Worm (Caenorhabditis elegans) whole organism, mixed stage, embryonic: ENCODE measurements around the gene lir-2.

Experiments used
- M03D4.4 ChIP-seq: sonication (generic microtip); optimal IDR thresholded peaks from 2 replicates; lab custom pipeline; 2017; ENCODE audit warnings: mild to moderate bottlenecking, missing genetic modification characterization, missing compliant biosample characterization
- blmp-1 ChIP-seq: fragments of 150-350 bp; optimal IDR thresholded peaks from 2 replicates; lab custom pipeline; 2014; ENCODE audit warnings: missing biosample characterization, missing genetic modification characterization
- ceh-39 ChIP-seq: fragments of 150-350 bp; optimal IDR thresholded peaks from 2 replicates; lab custom pipeline; 2014; ENCODE audit warnings: missing biosample characterization, missing genetic modification characterization
- ceh-43 ChIP-seq: fragments of 200-800 bp; sonication (Bioruptor generic); optimal IDR thresholded peaks from 2 replicates; lab custom pipeline; 2018; ENCODE audit warnings: mild to moderate bottlenecking, missing genetic modification characterization, moderate library complexity, missing compliant biosample characterization
- ceh-83 ChIP-seq: fragments of 200-800 bp; sonication (Bioruptor generic); optimal IDR thresholded peaks from 2 replicates; lab custom pipeline; 2018; ENCODE audit warnings: mild to moderate bottlenecking, missing genetic modification characterization, missing compliant biosample characterization
- ces-1 ChIP-seq: fragments of 150-350 bp; optimal IDR thresholded peaks from 2 replicates; lab custom pipeline; 2014; ENCODE audit warnings: missing biosample characterization, missing genetic modification reagents, missing genetic modification characterization
- drap-1 ChIP-seq: fragments of 200-800 bp; sonication (Bioruptor generic); optimal IDR thresholded peaks from 3 replicates; lab custom pipeline; 2018; ENCODE audit warnings: mild to moderate bottlenecking, missing genetic modification characterization, missing compliant biosample characterization
- ham-2 ChIP-seq: fragments of 200-800 bp; sonication (Bioruptor generic); optimal IDR thresholded peaks from 2 replicates; lab custom pipeline; 2018; ENCODE audit warnings: mild to moderate bottlenecking, missing genetic modification characterization, missing compliant biosample characterization
- hlh-1 ChIP-seq: fragments of 150-350 bp; optimal IDR thresholded peaks from 2 replicates; lab custom pipeline; 2014; ENCODE audit warnings: missing biosample characterization, missing genetic modification reagents, missing genetic modification characterization
- lin-32 ChIP-seq: fragments of 200-800 bp; sonication (Bioruptor generic); optimal IDR thresholded peaks from 2 replicates; lab custom pipeline; 2018; ENCODE audit warnings: mild to moderate bottlenecking, missing genetic modification characterization, missing compliant biosample characterization
- lsy-2 ChIP-seq: fragments of 150-350 bp; optimal IDR thresholded peaks from 2 replicates; lab custom pipeline; 2014; ENCODE audit warnings: missing biosample characterization, missing genetic modification characterization
- mab-5 ChIP-seq: fragments of 150-350 bp; optimal IDR thresholded peaks from 2 replicates; lab custom pipeline; 2014; ENCODE audit warnings: missing biosample characterization, missing genetic modification characterization
- mep-1 ChIP-seq: fragments of 150-350 bp; optimal IDR thresholded peaks from 2 replicates; lab custom pipeline; 2017; ENCODE audit warnings: missing biosample characterization, missing genetic modification reagents, missing genetic modification characterization, inconsistent platforms
- mls-2 ChIP-seq: sonication (generic microtip); optimal IDR thresholded peaks from 2 replicates; lab custom pipeline; 2016; ENCODE audit warnings: mild to moderate bottlenecking, missing genetic modification characterization, moderate library complexity, missing compliant biosample characterization
- nhr-12 ChIP-seq: fragments of 150-350 bp; optimal IDR thresholded peaks from 2 replicates; lab custom pipeline; 2014; ENCODE audit warnings: missing biosample characterization, missing genetic modification characterization
- nhr-237 ChIP-seq: fragments of 150-350 bp; optimal IDR thresholded peaks from 2 replicates; lab custom pipeline; 2014; ENCODE audit warnings: missing biosample characterization, missing genetic modification characterization
- nhr-28 ChIP-seq: fragments of 150-350 bp; optimal IDR thresholded peaks from 2 replicates; lab custom pipeline; 2014; ENCODE audit warnings: missing biosample characterization, missing genetic modification characterization
- nhr-76 ChIP-seq: sonication (generic microtip); optimal IDR thresholded peaks from 2 replicates; lab custom pipeline; 2017; ENCODE audit warnings: missing biosample characterization, missing genetic modification characterization
- pha-4 ChIP-seq: fragments of 150-350 bp; optimal IDR thresholded peaks from 2 replicates; lab custom pipeline; 2018; ENCODE audit warnings: missing biosample characterization, missing genetic modification reagents, missing genetic modification characterization
- snpc-4 ChIP-seq: fragments of 150-350 bp; optimal IDR thresholded peaks from 2 replicates; lab custom pipeline; 2014; ENCODE audit warnings: missing biosample characterization, missing genetic modification characterization
- unc-120 ChIP-seq: sonication (generic microtip); optimal IDR thresholded peaks from 2 replicates; lab custom pipeline; 2017; ENCODE audit warnings: missing genetic modification characterization, missing compliant biosample characterization; ENCODE audit not compliant: poor library complexity, severe bottlenecking
- unc-39 ChIP-seq: fragments of 150-350 bp; optimal IDR thresholded peaks from 2 replicates; lab custom pipeline; 2014; ENCODE audit warnings: missing biosample characterization, missing genetic modification characterization
- unc-62 ChIP-seq: fragments of 150-350 bp; optimal IDR thresholded peaks from 2 replicates; lab custom pipeline; 2014; ENCODE audit warnings: missing biosample characterization, missing genetic modification reagents, missing genetic modification characterization
- zip-8 ChIP-seq: fragments of 150-350 bp; optimal IDR thresholded peaks from 2 replicates; lab custom pipeline; 2014; ENCODE audit warnings: missing biosample characterization, missing genetic modification characterization
- ztf-11 ChIP-seq: fragments of 150-350 bp; optimal IDR thresholded peaks from 2 replicates; lab custom pipeline; 2014; ENCODE audit warnings: missing biosample characterization, missing genetic modification characterization

The lir-2 gene

ce11 chrII:7709301-7709754 lies 42.3 kb downstream of the lir-2 start, which contains the start of gene sre-1:
Gene sre-1 (plus strand): TSS chrII:7709704.
- TF ChIP-seq nhr-12 (tag; lab: Kevin White, UChicago) = no peak
- TF ChIP-seq ces-1 (GFP tag; lab: Kevin White, UChicago) = no peak
- no peak for TF ChIP-seq blmp-1 (tag; lab: Kevin White, UChicago)
- TF ChIP-seq hlh-1 (tag; lab: Kevin White, UChicago) = no peak
- TF ChIP-seq snpc-4 (tag; lab: Kevin White, UChicago) = no peak
- no peak for TF ChIP-seq ham-2 (GFP tag; lab: Kevin White, UChicago)
- no peak for TF ChIP-seq unc-39 (tag; lab: Kevin White, UChicago)

DNA sequence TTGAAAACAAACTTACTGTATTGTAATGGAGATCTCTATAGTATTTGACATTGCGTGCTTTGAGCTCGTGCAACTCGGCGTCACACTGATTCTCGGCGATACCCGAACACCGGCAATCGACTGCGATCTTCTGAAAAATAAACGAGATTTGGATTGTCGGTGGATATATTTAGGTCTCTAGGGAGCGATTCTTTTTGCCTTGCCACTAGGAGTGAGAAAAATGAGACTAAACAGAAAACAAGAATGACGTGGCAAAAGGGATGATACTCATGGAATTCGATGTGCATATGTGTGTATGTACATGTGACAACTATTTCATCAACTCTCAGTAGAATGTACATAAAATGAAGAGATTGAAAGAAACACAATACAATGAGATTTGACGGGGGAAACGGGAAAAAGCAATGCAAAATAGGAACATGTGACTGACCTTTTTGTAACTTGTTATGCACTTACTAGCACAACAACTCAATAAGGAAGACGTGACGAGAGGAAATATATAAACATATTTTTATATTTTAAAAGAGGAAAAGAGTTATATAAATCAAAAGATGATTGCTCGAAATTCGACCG lies 47.6 kb downstream of the lir-2 start:
- TF ChIP-seq ces-1 (GFP tag; lab: Kevin White, UChicago) (peak; percentile 79), unc-39 (tag; lab: Kevin White, UChicago) (no peak), unc-120 (tag; lab: Kevin White, UChicago) (no peak)

- TF ChIP-seq ceh-43 (GFP tag; lab: Kevin White, UChicago) (no peak), nhr-28 (tag; lab: Kevin White, UChicago) (no peak), ces-1 (GFP tag; lab: Kevin White, UChicago) (peak; percentile 43)
Observed at ce11 chrII:7716112-7716511, 49.0 kb downstream of the lir-2 start.

DNA sequence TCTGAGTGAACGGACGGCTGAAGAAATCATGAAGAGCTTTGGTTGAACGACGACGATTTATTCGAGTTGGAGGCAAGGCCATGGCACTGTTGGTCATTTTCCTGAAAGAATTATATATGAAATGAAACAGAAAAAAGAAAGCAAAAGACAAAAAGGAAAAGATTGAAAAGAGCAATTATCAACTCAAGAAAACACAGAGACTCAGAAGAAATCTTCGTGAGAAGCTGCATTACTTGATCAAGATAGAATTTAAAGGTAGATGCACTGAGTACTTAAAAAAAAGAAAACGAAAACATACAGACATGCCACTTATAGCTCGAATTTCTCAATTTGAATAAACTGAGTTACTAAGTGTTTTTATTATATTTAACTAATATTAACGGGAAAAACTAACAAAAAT lies 51.4 kb downstream of the lir-2 start, which contains the start of gene cpna-5:
Gene cpna-5 (minus strand): TSS at position 101 of the 400 bp plus-strand sequence.
- TF ChIP-seq ztf-11 (tag; lab: Kevin White, UChicago) (no peak), ceh-39 (no peak), mls-2 (tag; lab: Kevin White, UChicago) (no peak), nhr-237 (tag; lab: Kevin White, UChicago) (no peak), hlh-1 (tag; lab: Kevin White, UChicago) (no peak), mab-5 (tag; lab: Kevin White, UChicago) (no peak), pha-4 (no peak), zip-8 (tag; lab: Kevin White, UChicago) (no peak), mep-1 (tag; lab: Kevin White, UChicago) (no peak), drap-1 (no peak), M03D4.4 (tag; lab: Kevin White, UChicago) (no peak)

- TF ChIP-seq ces-1 (GFP tag; lab: Kevin White, UChicago) (peak; percentile 84), lin-32 (GFP tag; lab: Kevin White, UChicago) (no peak), nhr-28 (tag; lab: Kevin White, UChicago) (no peak)
- TF ChIP-seq, all 35 proteins: peak for 1
Observed at ce11 chrII:7719039-7719438, 52.0 kb downstream of the lir-2 start.

DNA sequence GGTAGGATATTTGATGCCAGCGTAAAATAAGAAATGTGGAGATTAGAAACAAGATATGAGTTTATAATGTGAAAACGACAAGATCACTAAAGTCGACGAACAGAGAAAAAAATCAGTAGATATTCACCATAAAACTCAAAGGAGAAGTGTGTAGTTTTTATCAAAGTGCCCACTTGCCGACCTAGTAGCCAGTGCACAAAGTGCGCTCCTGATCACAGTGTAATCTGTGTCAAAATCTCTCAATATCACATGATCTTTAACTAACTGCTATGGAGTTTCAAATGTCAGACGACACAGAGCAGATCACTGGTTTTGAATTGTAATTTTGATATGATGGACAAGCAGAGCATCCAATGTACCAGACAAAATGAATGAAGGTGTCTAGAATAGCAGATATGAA lies 53.4 kb downstream of the lir-2 start:
- no peak for TF ChIP-seq lsy-2 (tag; lab: Kevin White, UChicago)
- no peak for TF ChIP-seq blmp-1 (tag; lab: Kevin White, UChicago)
- no peak for TF ChIP-seq ces-1 (GFP tag; lab: Kevin White, UChicago)
- no peak for TF ChIP-seq nhr-28 (tag; lab: Kevin White, UChicago)
- TF ChIP-seq hlh-1 (tag; lab: Kevin White, UChicago) = peak; percentile 24
- no peak for TF ChIP-seq mab-5 (tag; lab: Kevin White, UChicago)
- no peak for TF ChIP-seq nhr-76 (tag; lab: Kevin White, UChicago)
- TF ChIP-seq lin-32 (GFP tag; lab: Kevin White, UChicago) = no peak
- TF ChIP-seq unc-120 (tag; lab: Kevin White, UChicago) = peak; percentile 0
- no peak for TF ChIP-seq ceh-43 (GFP tag; lab: Kevin White, UChicago)
- TF ChIP-seq drap-1 = no peak
- peak; percentile 41 for TF ChIP-seq unc-62
- no peak for TF ChIP-seq ceh-83 (GFP tag; lab: Kevin White, UChicago)
